Worm (Caenorhabditis elegans) whole organism, late embryonic: ENCODE results near the gene zfp-3.

ENCODE experiments used
- K02D7.2 ChIP-seq: sonication (generic microtip); optimal IDR thresholded peaks from 2 replicates; lab custom pipeline; 2017; ENCODE audit warnings: mild to moderate bottlenecking, missing genetic modification characterization, missing compliant biosample characterization
- lin-11 ChIP-seq: fragments of 200-800 bp; sonication (Bioruptor generic); optimal IDR thresholded peaks from 2 replicates; lab custom pipeline; 2018; ENCODE audit warnings: mild to moderate bottlenecking, missing genetic modification characterization, missing compliant biosample characterization
- ref-2 ChIP-seq: sonication (generic microtip); optimal IDR thresholded peaks from 2 replicates; lab custom pipeline; 2016; ENCODE audit warnings: missing genetic modification characterization, missing compliant biosample characterization

- no peak for TF ChIP-seq ref-2 (tag; lab: Kevin White, UChicago)
- TF ChIP-seq lin-11: no peak
- no peak for TF ChIP-seq K02D7.2 (tag; lab: Kevin White, UChicago)
Observed at ce11 chrX:1412844-1413243, 33.6 kb downstream of the zfp-3 start, which contains the start of gene srh-19.
